Worm (Caenorhabditis elegans) whole organism, L4 larva: ENCODE data around the gene F28B1.9.

Source experiments
- R02D3.7 ChIP-seq: fragments of 150-350 bp; sonication (generic microtip); optimal IDR thresholded peaks from 3 replicates; lab custom pipeline; 2014; ENCODE audit warnings: missing biosample characterization, missing genetic modification characterization
- T26A8.4 ChIP-seq: fragments of 200-800 bp; sonication (Bioruptor generic); IDR thresholded peaks from 2 replicates; pipeline ENCODE4 v1.3.6; 2022; ENCODE audit warnings: missing genetic modification characterization, missing compliant biosample characterization
- Y48G9A.11 ChIP-seq: fragments of 200-800 bp; sonication (Bioruptor generic); IDR thresholded peaks from 2 replicates; pipeline ENCODE4 v1.3.6; 2022; ENCODE audit warnings: missing genetic modification reagents, missing genetic modification characterization, missing compliant biosample characterization
- Y75B8A.6 ChIP-seq: fragments of 200-800 bp; sonication (Bioruptor generic); IDR thresholded peaks from 2 replicates; pipeline ENCODE4 v1.3.6; 2022; ENCODE audit warnings: missing genetic modification reagents, missing genetic modification characterization, missing compliant biosample characterization
- ZK546.5 ChIP-seq, 2 experiments: sonication (generic microtip); optimal IDR thresholded peaks; 2 replicates each; lab custom pipeline; 2017; ENCODE audit warnings: missing biosample characterization in 2 of 2, missing genetic modification characterization in 2 of 2
- aha-1 ChIP-seq: fragments of 150-350 bp; peaks from one replicate; lab custom pipeline; 2014; ENCODE audit warnings: missing biosample characterization, missing genetic modification characterization
- ama-1 ChIP-seq: fragments of 150-350 bp; optimal IDR thresholded peaks from 2 replicates; lab custom pipeline; 2014; ENCODE audit warnings: inconsistent platforms, mixed read lengths
- ceh-28 ChIP-seq: fragments of 150-350 bp; optimal IDR thresholded peaks from 2 replicates; lab custom pipeline; 2014; ENCODE audit warnings: missing biosample characterization, missing genetic modification reagents, missing genetic modification characterization
- ceh-62 ChIP-seq: sonication (generic microtip); optimal IDR thresholded peaks from 2 replicates; lab custom pipeline; 2017; ENCODE audit warnings: missing biosample characterization, missing genetic modification characterization
- ctbp-1 ChIP-seq: fragments of 200-800 bp; sonication (Bioruptor generic); IDR thresholded peaks from 2 replicates; pipeline ENCODE4 v1.3.6; 2022; ENCODE audit warnings: missing genetic modification reagents, missing genetic modification characterization, missing compliant biosample characterization
- daf-16 ChIP-seq, 3 experiments: sonication (generic microtip); optimal IDR thresholded peaks; 2 replicates each; lab custom pipeline; 2016 to 2017; ENCODE audit warnings: missing genetic modification characterization in 3 of 3, missing genetic modification reagents in 3 of 3, mild to moderate bottlenecking in 2 of 3, missing compliant biosample characterization in 2 of 3, missing biosample characterization in 1 of 3, moderate library complexity in 1 of 3
- daf-8 ChIP-seq: fragments of 200-800 bp; sonication (Bioruptor generic); IDR thresholded peaks from 2 replicates; pipeline ENCODE4 v1.3.6; 2022; ENCODE audit warnings: missing genetic modification characterization, missing compliant biosample characterization
- dmd-6 ChIP-seq: fragments of 200-800 bp; sonication (Bioruptor generic); IDR thresholded peaks from 2 replicates; pipeline ENCODE4 v1.3.6; 2022; ENCODE audit warnings: missing genetic modification reagents, missing genetic modification characterization, missing compliant biosample characterization
- dpl-1 ChIP-seq: fragments of 150-350 bp; optimal IDR thresholded peaks from 2 replicates; lab custom pipeline; 2014; ENCODE audit warnings: missing biosample characterization, missing genetic modification reagents, missing genetic modification characterization
- egl-43 ChIP-seq: fragments of 200-800 bp; sonication (Bioruptor generic); IDR thresholded peaks from 2 replicates; pipeline ENCODE4 v1.3.6; 2022; ENCODE audit warnings: missing genetic modification reagents, missing genetic modification characterization, missing compliant biosample characterization
- fkh-10 ChIP-seq: fragments of 150-350 bp; optimal IDR thresholded peaks from 2 replicates; lab custom pipeline; 2014; ENCODE audit warnings: missing biosample characterization, missing genetic modification reagents, missing genetic modification characterization
- fos-1 ChIP-seq: fragments of 150-350 bp; optimal IDR thresholded peaks from 2 replicates; lab custom pipeline; 2014; ENCODE audit warnings: missing biosample characterization, missing genetic modification characterization
- hlh-30 ChIP-seq: sonication (generic microtip); optimal IDR thresholded peaks from 2 replicates; lab custom pipeline; 2017; ENCODE audit warnings: antibody characterized with exemption, mild to moderate bottlenecking, missing genetic modification characterization, missing compliant biosample characterization; ENCODE audit not compliant: insufficient read depth
- lin-13 ChIP-seq: fragments of 150-350 bp; optimal IDR thresholded peaks from 2 replicates; lab custom pipeline; 2014; ENCODE audit warnings: missing biosample characterization, missing genetic modification reagents, missing genetic modification characterization
- lin-15B ChIP-seq: fragments of 150-350 bp; sonication (generic microtip); optimal IDR thresholded peaks from 3 replicates; lab custom pipeline; 2014; ENCODE audit warnings: missing biosample characterization, missing genetic modification characterization
- lin-38 ChIP-seq: fragments of 200-800 bp; sonication (Bioruptor generic); IDR thresholded peaks from 2 replicates; pipeline ENCODE4 v1.3.6; 2022; ENCODE audit warnings: missing genetic modification reagents, missing genetic modification characterization, missing compliant biosample characterization
- lin-39 ChIP-seq: fragments of 150-350 bp; optimal IDR thresholded peaks from 2 replicates; lab custom pipeline; 2014; ENCODE audit warnings: missing biosample characterization, missing genetic modification reagents, missing genetic modification characterization
- lir-3 ChIP-seq: sonication (generic microtip); optimal IDR thresholded peaks from 2 replicates; lab custom pipeline; 2016; ENCODE audit warnings: mild to moderate bottlenecking, missing genetic modification characterization, missing compliant biosample characterization
- mdl-1 ChIP-seq, 2 experiments: fragments of 150-350 bp in 1 of 2; sonication (generic microtip) in 1 of 2; optimal IDR thresholded peaks; 2 replicates each; lab custom pipeline; 2014 to 2017; ENCODE audit warnings: missing biosample characterization in 2 of 2, missing genetic modification characterization in 2 of 2
- mes-2 ChIP-seq: sonication (generic microtip); optimal IDR thresholded peaks from 2 replicates; lab custom pipeline; 2016; ENCODE audit warnings: missing genotype, mild to moderate bottlenecking, missing genetic modification characterization, missing compliant biosample characterization; ENCODE audit not compliant: poor library complexity, severe bottlenecking
- mxl-2 ChIP-seq: fragments of 200-800 bp; sonication (Bioruptor generic); conservative IDR thresholded peaks from 2 replicates; pipeline ENCODE4 v1.3.6; 2022; ENCODE audit warnings: missing genetic modification reagents, missing genetic modification characterization, missing compliant biosample characterization
- nhr-111 ChIP-seq: fragments of 200-800 bp; sonication (Bioruptor generic); optimal IDR thresholded peaks from 2 replicates; lab custom pipeline; 2018; ENCODE audit warnings: mild to moderate bottlenecking, missing genetic modification characterization, missing compliant biosample characterization
- tag-97 ChIP-seq: fragments of 200-800 bp; sonication (Bioruptor generic); IDR thresholded peaks from 2 replicates; pipeline ENCODE4 v1.3.6; 2022; ENCODE audit warnings: missing genetic modification characterization, missing compliant biosample characterization
- unc-62 ChIP-seq, 3 experiments: fragments of 150-350 bp in 1 of 3; sonication (generic microtip); optimal IDR thresholded peaks in 2 of 3; peaks in 1 of 3; 1 replicate in 1 of 3; 2 replicates in 2 of 3; lab custom pipeline; 2014 to 2017; ENCODE audit warnings: missing biosample characterization in 3 of 3, missing genetic modification characterization in 3 of 3, missing genetic modification reagents in 3 of 3, missing genotype in 1 of 3
- vab-7 ChIP-seq: fragments of 200-800 bp; sonication (Bioruptor generic); IDR thresholded peaks from 2 replicates; pipeline ENCODE4 v1.3.6; 2022; ENCODE audit warnings: missing genetic modification reagents, missing genetic modification characterization, missing compliant biosample characterization
- zfp-2 ChIP-seq: sonication (generic microtip); optimal IDR thresholded peaks from 2 replicates; lab custom pipeline; 2016; ENCODE audit warnings: mild to moderate bottlenecking, missing genetic modification characterization, missing compliant biosample characterization
- zfp-3 ChIP-seq: fragments of 200-800 bp; sonication (Bioruptor generic); conservative IDR thresholded peaks from 2 replicates; pipeline ENCODE4 v1.3.6; 2022; ENCODE audit warnings: missing genetic modification reagents, missing genetic modification characterization, missing compliant biosample characterization
- zip-2 ChIP-seq: fragments of 150-350 bp; optimal IDR thresholded peaks from 2 replicates; lab custom pipeline; 2014; ENCODE audit warnings: missing biosample characterization, missing genetic modification characterization
- ztf-11 ChIP-seq: fragments of 150-350 bp; optimal IDR thresholded peaks from 2 replicates; lab custom pipeline; 2014; ENCODE audit warnings: missing biosample characterization, missing genetic modification characterization
- ztf-7 ChIP-seq: fragments of 150-350 bp; optimal IDR thresholded peaks from 2 replicates; lab custom pipeline; 2014; ENCODE audit warnings: missing biosample characterization, missing genetic modification characterization

Gene F28B1.9

ce11 chrV:17075900-17076299 lies 14.2 kb downstream of the F28B1.9 start, which contains the start of gene str-125:
TSS of gene str-125 (minus strand) at chrV:17076000.
- no peak for TF ChIP-seq mes-2 (tag; lab: Kevin White, UChicago)
- no peak for TF ChIP-seq lin-13 (GFP tag; lab: Kevin White, UChicago)
- TF ChIP-seq zfp-2 (tag; lab: Kevin White, UChicago), result no peak
- no peak for TF ChIP-seq lin-39 (tag; lab: Kevin White, UChicago)
- TF ChIP-seq hlh-30 (tag; lab: Kevin White, UChicago), result no peak
- TF ChIP-seq zfp-3 (GFP tag; lab: Robert Waterston, UW), result no peak
- no peak for TF ChIP-seq ceh-62 (tag; lab: Kevin White, UChicago)
- no peak for TF ChIP-seq egl-43 (GFP tag; lab: Robert Waterston, UW)
- TF ChIP-seq lin-38, result no peak
- TF ChIP-seq aha-1, result no peak
- no peak for TF ChIP-seq lir-3 (tag; lab: Kevin White, UChicago)
- no peak for TF ChIP-seq ama-1 (lab: Kevin White, UChicago)
- TF ChIP-seq Y75B8A.6 (GFP tag; lab: Robert Waterston, UW), result no peak
- no peak for TF ChIP-seq daf-8 (GFP tag; lab: Robert Waterston, UW)
- no peak for TF ChIP-seq ztf-11
- TF ChIP-seq fkh-10 (GFP tag; lab: Kevin White, UChicago), result no peak
- TF ChIP-seq ctbp-1 (GFP tag; lab: Robert Waterston, UW), result no peak
- TF ChIP-seq nhr-111 (GFP tag; lab: Kevin White, UChicago), result no peak
- TF ChIP-seq mdl-1 (tag; optimal IDR thresholded peaks at IDR 0.05; lab: Kevin White, UChicago), result no peak
- TF ChIP-seq vab-7 (GFP tag; lab: Robert Waterston, UW), result no peak

ce11 chrV:17077889-17078288 lies 16.2 kb downstream of the F28B1.9 start, which contains the start of gene T05E12.3:
TSS of gene T05E12.3 (minus strand) at chrV:17077989.
- TF ChIP-seq ZK546.5 (tag; optimal IDR thresholded peaks at IDR 0.05; lab: Kevin White, UChicago) (no peak), dmd-6 (GFP tag; lab: Robert Waterston, UW) (peak; percentile 58), Y48G9A.11 (GFP tag; lab: Robert Waterston, UW) (no peak), T26A8.4 (GFP tag; lab: Robert Waterston, UW) (no peak)

- TF ChIP-seq zip-2 (tag; lab: Kevin White, UChicago) (no peak), ceh-28 (tag; lab: Kevin White, UChicago) (no peak), dpl-1 (GFP tag; lab: Kevin White, UChicago) (no peak), R02D3.7 (no peak), fos-1 (tag; lab: Kevin White, UChicago) (no peak), ZK546.5 (tag; optimal IDR thresholded peaks at IDR 0.05; lab: Kevin White, UChicago) (no peak), daf-16 (GFP tag; optimal IDR thresholded peaks at IDR 0.05; lab: Kevin White, UChicago) (no peak), daf-16 (tag; optimal IDR thresholded peaks at IDR 0.05; lab: Kevin White, UChicago) (no peak), tag-97 (GFP tag; lab: Robert Waterston, UW) (no peak), ztf-7 (tag; lab: Kevin White, UChicago) (no peak), daf-8 (GFP tag; lab: Robert Waterston, UW) (no peak), unc-62 (GFP tag; optimal IDR thresholded peaks at IDR 0.05 in 1 of 2; lab: Kevin White, UChicago) (no peak), unc-62 (tag; optimal IDR thresholded peaks at IDR 0.05; lab: Kevin White, UChicago) (no peak), vab-7 (GFP tag; lab: Robert Waterston, UW) (no peak), zfp-2 (tag; lab: Kevin White, UChicago) (no peak), mxl-2 (no peak)
- TF ChIP-seq, all 104 proteins: peak for 0
Observed at ce11 chrV:17079795-17080194, 18.1 kb downstream of the F28B1.9 start, which contains the start of gene srw-20. TSS of gene srw-20 (minus strand) at chrV:17079895.

- TF ChIP-seq lin-15B, result no peak
- TF ChIP-seq aha-1, result peak; percentile 16
Observed at ce11 chrV:17082718-17083117, 21.0 kb downstream of the F28B1.9 start, which contains the start of gene T05E12.9. TSS of gene T05E12.9 (minus strand) at chrV:17082818.
